Fruit fly (Drosophila melanogaster) whole organism, embryonic: ENCODE measurements around the gene SLC5A11.
A peak's percentile ranks its signal among the peaks of the same experiment; 100 is the strongest.

Source experiments
- BEAF-32 ChIP-seq: fragments of 200-800 bp; sonication (Bioruptor generic); optimal IDR thresholded peaks from 3 replicates; lab custom pipeline; 2017; ENCODE audit warnings: missing biosample characterization, missing genetic modification characterization, mild to moderate bottlenecking, moderate library complexity, missing genetic modification reagents
- Bgb ChIP-seq: fragments of 200-800 bp; sonication (Bioruptor generic); IDR thresholded peaks from 2 replicates; pipeline ENCODE4 v1.3.6; 2022; ENCODE audit warnings: missing biosample characterization, missing genetic modification characterization; ENCODE audit not compliant: partially characterized antibody
- CG10209 ChIP-seq: fragments of 200-800 bp; sonication (Bioruptor generic); optimal IDR thresholded peaks from 3 replicates; lab custom pipeline; 2017; ENCODE audit warnings: missing biosample characterization, mild to moderate bottlenecking, missing genetic modification characterization, missing genetic modification reagents
- CG10431 ChIP-seq: fragments of 200-800 bp; sonication (Bioruptor generic); optimal IDR thresholded peaks from 3 replicates; lab custom pipeline; 2018; ENCODE audit warnings: missing biosample characterization, mild to moderate bottlenecking, missing genetic modification characterization
- CG10543 ChIP-seq: fragments of 200-800 bp; sonication (Bioruptor generic); optimal IDR thresholded peaks from 3 replicates; lab custom pipeline; 2017; ENCODE audit warnings: missing biosample characterization, mild to moderate bottlenecking, missing genetic modification characterization, moderate library complexity
- CG15514 ChIP-seq: fragments of 200-800 bp; sonication (Bioruptor generic); optimal IDR thresholded peaks from 3 replicates; lab custom pipeline; 2017; ENCODE audit warnings: missing biosample characterization, missing genetic modification characterization, mild to moderate bottlenecking, moderate library complexity, missing genetic modification reagents
- CG2199 ChIP-seq: fragments of 200-800 bp; sonication (Bioruptor generic); IDR thresholded peaks from 3 replicates; pipeline ENCODE4 v1.3.6; 2022; ENCODE audit warnings: missing biosample characterization, missing genetic modification characterization
- CG32767 ChIP-seq: fragments of 200-800 bp; sonication (Bioruptor generic); IDR thresholded peaks from 2 replicates; pipeline ENCODE4 v1.3.6; 2022; ENCODE audit warnings: missing biosample characterization, missing genetic modification characterization
- CG42726 ChIP-seq: fragments of 200-800 bp; sonication (Bioruptor generic); IDR thresholded peaks from 2 replicates; pipeline ENCODE4 v1.3.6; 2022; ENCODE audit warnings: missing biosample characterization, missing genetic modification characterization; ENCODE audit not compliant: partially characterized antibody
- CG4854 ChIP-seq: fragments of 200-800 bp; sonication (Bioruptor generic); optimal IDR thresholded peaks from 2 replicates; lab custom pipeline; 2016; ENCODE audit warnings: missing biosample characterization, missing genetic modification characterization, inconsistent platforms
- CG5180 ChIP-seq: fragments of 200-800 bp; sonication (Bioruptor generic); optimal IDR thresholded peaks from 3 replicates; lab custom pipeline; 2017; ENCODE audit warnings: missing biosample characterization, missing genetic modification characterization, mild to moderate bottlenecking, moderate library complexity, missing genetic modification reagents
- CG6813 ChIP-seq: fragments of 200-800 bp; sonication (Bioruptor generic); optimal IDR thresholded peaks from 2 replicates; lab custom pipeline; 2017; ENCODE audit warnings: missing biosample characterization, missing genetic modification characterization, mild to moderate bottlenecking, moderate library complexity, missing genetic modification reagents
- CG7745 ChIP-seq: fragments of 200-800 bp; sonication (Bioruptor generic); optimal IDR thresholded peaks from 2 replicates; lab custom pipeline; 2018; ENCODE audit warnings: missing biosample characterization, mild to moderate bottlenecking, missing genetic modification characterization, moderate library complexity
- CG7963 ChIP-seq: fragments of 200-800 bp; sonication (Bioruptor generic); IDR thresholded peaks from 3 replicates; pipeline ENCODE4 v1.3.6; 2022; ENCODE audit warnings: missing biosample characterization, missing genetic modification characterization; ENCODE audit not compliant: partially characterized antibody
- CG8281 ChIP-seq: fragments of 200-800 bp; sonication (Bioruptor generic); optimal IDR thresholded peaks from 2 replicates; lab custom pipeline; 2018; ENCODE audit warnings: missing biosample characterization, mild to moderate bottlenecking, missing genetic modification characterization, moderate library complexity
- CG9727 ChIP-seq: fragments of 200-800 bp; sonication (Bioruptor generic); optimal IDR thresholded peaks from 3 replicates; lab custom pipeline; 2017; ENCODE audit warnings: missing biosample characterization, mild to moderate bottlenecking, missing genetic modification characterization
- CG9817 ChIP-seq: fragments of 200-800 bp; sonication (Bioruptor generic); optimal IDR thresholded peaks from 2 replicates; lab custom pipeline; 2018; ENCODE audit warnings: missing biosample characterization, mild to moderate bottlenecking, missing genetic modification characterization, moderate library complexity
- Hmr ChIP-seq: fragments of 200-800 bp; sonication (Bioruptor generic); optimal IDR thresholded peaks from 3 replicates; lab custom pipeline; 2017; ENCODE audit warnings: mild to moderate bottlenecking, missing biosample characterization, missing genetic modification reagents, missing genetic modification characterization
- Jarid2 ChIP-seq: fragments of 200-800 bp; sonication (Bioruptor generic); optimal IDR thresholded peaks from 3 replicates; lab custom pipeline; 2017; ENCODE audit warnings: mild to moderate bottlenecking, missing biosample characterization, missing genetic modification reagents, missing genetic modification characterization
- Med ChIP-seq: fragments of 200-800 bp; sonication (Bioruptor generic); peaks from one replicate; lab custom pipeline; 2016; ENCODE audit warnings: missing biosample characterization, missing genetic modification characterization, mild to moderate bottlenecking, inconsistent platforms, moderate library complexity
- Myb ChIP-seq: fragments of 200-800 bp; sonication (Bioruptor generic); optimal IDR thresholded peaks from 2 replicates; lab custom pipeline; 2016; ENCODE audit warnings: missing biosample characterization, missing genetic modification characterization
- Opbp ChIP-seq: fragments of 200-800 bp; sonication (Bioruptor generic); IDR thresholded peaks from 3 replicates; pipeline ENCODE4 v1.3.6; 2022; ENCODE audit warnings: missing biosample characterization, missing genetic modification characterization; ENCODE audit not compliant: partially characterized antibody
- abd-A ChIP-seq: fragments of 200-800 bp; sonication (Bioruptor generic); optimal IDR thresholded peaks from 3 replicates; lab custom pipeline; 2019; ENCODE audit warnings: missing biosample characterization, mild to moderate bottlenecking, missing genetic modification characterization, moderate library complexity
- ara ChIP-seq: fragments of 200-800 bp; sonication (Bioruptor generic); IDR thresholded peaks from 2 replicates; pipeline ENCODE4 v1.3.6; 2022; ENCODE audit warnings: missing biosample characterization, missing genetic modification characterization
- ato ChIP-seq: fragments of 200-800 bp; sonication (Bioruptor generic); IDR thresholded peaks from 2 replicates; pipeline ENCODE4 v1.3.6; 2022; ENCODE audit warnings: missing biosample characterization, missing genetic modification characterization; ENCODE audit not compliant: partially characterized antibody
- bbx ChIP-seq: fragments of 200-800 bp; sonication (Bioruptor generic); IDR thresholded peaks from 2 replicates; pipeline ENCODE4 v1.3.6; 2022; ENCODE audit warnings: missing biosample characterization, missing genetic modification characterization; ENCODE audit not compliant: partially characterized antibody
- caup ChIP-seq: fragments of 200-800 bp; sonication (Bioruptor generic); optimal IDR thresholded peaks from 3 replicates; lab custom pipeline; 2017; ENCODE audit warnings: missing biosample characterization, mild to moderate bottlenecking, missing genetic modification characterization, moderate library complexity; ENCODE audit not compliant: severe bottlenecking
- chinmo ChIP-seq: fragments of 200-800 bp; sonication (Bioruptor generic); IDR thresholded peaks from 4 replicates; pipeline ENCODE4 v1.3.6; 2022; ENCODE audit warnings: missing biosample characterization, missing genetic modification characterization; ENCODE audit not compliant: partially characterized antibody
- crol ChIP-seq: fragments of 200-800 bp; sonication (Bioruptor generic); IDR thresholded peaks from 2 replicates; pipeline ENCODE4 v1.3.6; 2022; ENCODE audit warnings: missing biosample characterization, missing genetic modification characterization
- da ChIP-seq: fragments of 200-800 bp; sonication (Bioruptor generic); optimal IDR thresholded peaks from 2 replicates; lab custom pipeline; 2016; ENCODE audit warnings: missing biosample characterization, missing genetic modification characterization
- exex ChIP-seq: fragments of 200-800 bp; sonication (Bioruptor generic); optimal IDR thresholded peaks from 4 replicates; lab custom pipeline; 2018; ENCODE audit warnings: missing biosample characterization, mild to moderate bottlenecking, missing genetic modification characterization, moderate library complexity
- fd102C ChIP-seq: fragments of 200-800 bp; sonication (Bioruptor generic); optimal IDR thresholded peaks from 2 replicates; lab custom pipeline; 2018; ENCODE audit warnings: missing biosample characterization, mild to moderate bottlenecking, missing genetic modification characterization, moderate library complexity
- ftz-f1 ChIP-seq: fragments of 200-800 bp; sonication (Bioruptor generic); optimal IDR thresholded peaks from 2 replicates; lab custom pipeline; 2016; ENCODE audit warnings: missing biosample characterization, missing genetic modification characterization
- gcm ChIP-seq: fragments of 200-800 bp; sonication (Bioruptor generic); optimal IDR thresholded peaks from 2 replicates; lab custom pipeline; 2019; ENCODE audit warnings: missing biosample characterization, mild to moderate bottlenecking, missing genetic modification characterization, moderate library complexity
- inv ChIP-seq: fragments of 200-800 bp; sonication (Bioruptor generic); IDR thresholded peaks from 2 replicates; pipeline ENCODE4 v1.3.6; 2022; ENCODE audit warnings: missing biosample characterization, missing genetic modification characterization; ENCODE audit not compliant: partially characterized antibody
- kni ChIP-seq: fragments of 200-800 bp; sonication (Bioruptor generic); optimal IDR thresholded peaks from 3 replicates; lab custom pipeline; 2017; ENCODE audit warnings: mild to moderate bottlenecking, missing biosample characterization, missing genetic modification reagents, missing genetic modification characterization
- lab ChIP-seq: fragments of 200-800 bp; sonication (Bioruptor generic); optimal IDR thresholded peaks from 3 replicates; lab custom pipeline; 2017; ENCODE audit warnings: missing biosample characterization, missing genetic modification characterization, mild to moderate bottlenecking, moderate library complexity, missing genetic modification reagents
- mirr ChIP-seq: fragments of 200-800 bp; sonication (Bioruptor generic); optimal IDR thresholded peaks from 3 replicates; lab custom pipeline; 2018; ENCODE audit warnings: missing biosample characterization, mild to moderate bottlenecking, missing genetic modification characterization
- oc ChIP-seq: fragments of 200-800 bp; sonication (Bioruptor generic); optimal IDR thresholded peaks from 2 replicates; lab custom pipeline; 2018; ENCODE audit warnings: missing biosample characterization, mild to moderate bottlenecking, missing genetic modification characterization, moderate library complexity
- pho ChIP-seq: fragments of 200-800 bp; sonication (Bioruptor generic); optimal IDR thresholded peaks from 2 replicates; lab custom pipeline; 2016; ENCODE audit warnings: missing biosample characterization, missing genetic modification characterization
- run ChIP-seq: fragments of 200-800 bp; sonication (Bioruptor generic); optimal IDR thresholded peaks from 3 replicates; lab custom pipeline; 2018; ENCODE audit warnings: missing biosample characterization, mild to moderate bottlenecking, missing genetic modification characterization
- sens-2 ChIP-seq: fragments of 200-800 bp; sonication (Bioruptor generic); IDR thresholded peaks from 2 replicates; pipeline ENCODE4 v1.3.6; 2022; ENCODE audit warnings: missing biosample characterization, missing genetic modification characterization
- sim ChIP-seq: fragments of 200-800 bp; sonication (Bioruptor generic); IDR thresholded peaks from 2 replicates; pipeline ENCODE4 v1.3.6; 2022; ENCODE audit warnings: missing biosample characterization, missing genetic modification characterization
- slbo ChIP-seq: fragments of 200-800 bp; sonication (Bioruptor generic); IDR thresholded peaks from 2 replicates; pipeline ENCODE4 v1.3.6; 2022; ENCODE audit warnings: missing biosample characterization, missing genetic modification characterization
- so ChIP-seq: fragments of 200-800 bp; sonication (Bioruptor generic); IDR thresholded peaks from 3 replicates; pipeline ENCODE4 v1.3.6; 2022; ENCODE audit warnings: missing biosample characterization, missing genetic modification characterization
- tll ChIP-seq, 2 experiments: fragments of 200-800 bp in 1 of 2; fragments of >200 bp in 1 of 2; sonication (Bioruptor generic) in 1 of 2; optimal IDR thresholded peaks; 2 replicates each; lab custom pipeline; 2017 to 2019; ENCODE audit warnings: missing biosample characterization in 2 of 2, missing genetic modification characterization in 2 of 2, mild to moderate bottlenecking in 1 of 2, moderate library complexity in 1 of 2

Gene SLC5A11

dm6 chr2L:8163588-8164166 lies 41.3 kb downstream of the SLC5A11 start (continued):
- TF ChIP-seq exex: peak; percentile 46
- peak; percentile 9 for TF ChIP-seq CG8281
- peak; percentile 7 for TF ChIP-seq oc (tag; lab: Kevin White, UChicago)
- peak; percentile 72 for TF ChIP-seq crol (GFP tag; lab: Robert Waterston, UW)
- no peak for TF ChIP-seq so (GFP tag; lab: Robert Waterston, UW)
- TF ChIP-seq da (GFP tag; lab: Kevin White, UChicago): peak; percentile 2
- TF ChIP-seq lab (GFP tag; lab: Kevin White, UChicago): peak; percentile 3
- peak; percentile 9 for TF ChIP-seq mirr (GFP tag; lab: Kevin White, UChicago)
- 0 out of 3 replicates have a peak, but pooled peaks have one; percentile 8 for TF ChIP-seq CG2199 (GFP tag; lab: Robert Waterston, UW)
- peak; percentile 12 for TF ChIP-seq CG15514 (GFP tag; lab: Kevin White, UChicago)
- peak; percentile 9 for TF ChIP-seq CG6813
- peak; percentile 2 for TF ChIP-seq CG7745
- 0 out of 2 replicates have a peak, but pooled peaks have one; percentile 45 for TF ChIP-seq sens-2
- no peak for TF ChIP-seq Myb (GFP tag; lab: Kevin White, UChicago)
- TF ChIP-seq tll (GFP tag; optimal IDR thresholded peaks at IDR 0.05; lab: Kevin White, UChicago): peak in 1 of 2 experiments; percentile 78
- no peak for TF ChIP-seq abd-A (tag; lab: Kevin White, UChicago)
- TF ChIP-seq CG32767: no peak
- TF ChIP-seq run (tag; lab: Kevin White, UChicago): peak; percentile 37
- peak; percentile 53 for TF ChIP-seq kni (GFP tag; lab: Kevin White, UChicago)
- TF ChIP-seq CG9817 (tag; lab: Kevin White, UChicago): no peak
- peak; percentile 4 for TF ChIP-seq Hmr
- no peak for TF ChIP-seq CG10431 (GFP tag; lab: Kevin White, UChicago)
- TF ChIP-seq Med (GFP tag; lab: Kevin White, UChicago): peak; percentile 76
- peak; percentile 4 for TF ChIP-seq caup (GFP tag; lab: Kevin White, UChicago)
- no peak for TF ChIP-seq CG5180
- peak; percentile 13; the same call in 1 of the 2 replicates for TF ChIP-seq ara (GFP tag; lab: Robert Waterston, UW)
- TF ChIP-seq, all 482 proteins: peak for 33

- TF ChIP-seq pho (GFP tag; lab: Kevin White, UChicago) (no peak), CG9727 (GFP tag; lab: Kevin White, UChicago) (peak; percentile 55), ftz-f1 (no peak), Jarid2 (peak; percentile 98), inv (GFP tag; lab: Robert Waterston, UW) (peak; percentile 6; the same call in 1 of the 2 replicates), CG42726 (GFP tag; lab: Robert Waterston, UW) (peak; percentile 49; the same call in 1 of the 2 replicates), Bgb (peak; percentile 47; the same call in 1 of the 2 replicates), CG10543 (GFP tag; lab: Kevin White, UChicago) (peak; percentile 56), gcm (GFP tag; lab: Kevin White, UChicago) (no peak), ato (GFP tag; lab: Robert Waterston, UW) (peak; percentile 13; the same call in 1 of the 2 replicates), CG4854 (GFP tag; lab: Kevin White, UChicago) (no peak), crol (GFP tag; lab: Robert Waterston, UW) (peak; percentile 4; the same call in 1 of the 2 replicates), CG5180 (peak; percentile 4), CG10209 (peak; percentile 15), lab (GFP tag; lab: Kevin White, UChicago) (no peak), BEAF-32 (GFP tag; lab: Kevin White, UChicago) (no peak), Opbp (GFP tag; lab: Robert Waterston, UW) (peak; percentile 53; the same call in 1 of the 3 replicates), bbx (GFP tag; lab: Robert Waterston, UW) (0 out of 2 replicates have a peak, but pooled peaks have one; percentile 9), fd102C (GFP tag; lab: Kevin White, UChicago) (peak; percentile 56), sim (GFP tag; lab: Robert Waterston, UW) (0 out of 2 replicates have a peak, but pooled peaks have one; percentile 1), chinmo (GFP tag; lab: Robert Waterston, UW) (peak; percentile 34; the same call in 1 of the 4 replicates), CG7963 (GFP tag; lab: Robert Waterston, UW) (0 out of 3 replicates have a peak, but pooled peaks have one; percentile 29), slbo (GFP tag; lab: Robert Waterston, UW) (no peak)
Measured at dm6 chr2L:8163025-8163351, 41.9 kb downstream of the SLC5A11 start, which contains the start of gene Piezo. Gene Piezo, plus strand, starts transcription at chr2L:8163073.
